Worm (Caenorhabditis elegans): ENCODE measurements around the gene C34D4.10.

DNA sequence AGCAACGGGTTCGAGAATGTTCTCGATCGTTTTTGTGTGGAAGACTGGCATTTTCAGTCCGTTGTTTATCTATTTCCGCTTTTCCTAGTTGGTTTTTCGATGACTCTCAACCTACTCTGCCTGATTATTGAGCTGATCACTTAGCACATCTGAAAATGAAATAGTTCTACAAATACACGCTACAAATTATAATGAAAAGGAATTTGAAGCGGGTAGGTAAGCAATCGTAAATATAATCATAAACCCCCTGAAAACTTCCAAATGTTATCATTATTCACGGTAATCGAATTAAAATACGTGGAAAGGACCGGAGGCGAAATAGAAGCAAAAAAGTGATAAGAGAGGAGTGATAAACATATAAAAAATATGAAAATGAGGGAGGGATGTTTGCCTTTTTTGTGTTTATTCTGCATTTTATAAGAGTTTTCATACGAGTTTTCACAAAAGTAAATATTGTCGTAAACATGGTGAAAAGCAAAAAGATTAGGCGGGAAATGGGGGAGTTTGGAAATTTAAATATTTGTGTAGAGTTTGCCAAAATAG lies 26.9 kb downstream of the C34D4.10 start, which contains the start of gene deb-1:
- no peak for TF ChIP-seq alr-1 (tag; optimal IDR thresholded peaks at IDR 0.05)
- no peak for TF ChIP-seq zag-1 (tag; optimal IDR thresholded peaks at IDR 0.05)
- no peak for TF ChIP-seq ztf-4 (tag; optimal IDR thresholded peaks at IDR 0.05)
- no peak for TF ChIP-seq ztf-11 (tag; optimal IDR thresholded peaks at IDR 0.05)
